Fruit fly (Drosophila melanogaster) whole organism: ENCODE data around the gene how.

ENCODE experiments used
- CG8478 ChIP-seq: fragments of >200 bp; optimal IDR thresholded peaks from 2 replicates; lab custom pipeline; 2018; ENCODE audit warnings: inconsistent platforms
- Dll ChIP-seq: fragments of >200 bp; optimal IDR thresholded peaks from 2 replicates; lab custom pipeline; 2017
- usp ChIP-seq: fragments of >200 bp; optimal IDR thresholded peaks from 2 replicates; lab custom pipeline; 2017; ENCODE audit warnings: missing biosample characterization, missing genetic modification characterization, mixed read lengths

DNA sequence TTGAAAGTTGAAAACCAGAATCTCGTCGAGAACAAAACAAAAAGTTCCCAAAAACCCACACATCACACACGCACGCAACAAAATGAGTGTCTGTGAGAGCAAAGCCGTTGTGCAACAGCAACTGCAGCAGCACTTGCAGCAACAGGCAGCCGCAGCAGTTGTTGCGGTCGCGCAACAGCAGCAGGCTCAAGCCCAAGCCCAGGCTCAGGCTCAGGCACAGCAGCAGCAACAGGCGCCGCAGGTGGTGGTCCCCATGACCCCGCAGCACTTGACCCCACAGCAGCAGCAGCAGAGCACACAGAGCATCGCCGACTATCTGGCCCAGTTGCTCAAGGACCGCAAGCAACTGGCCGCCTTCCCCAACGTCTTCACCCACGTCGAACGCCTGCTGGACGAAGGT, 991 bp downstream of the how start:
- TF ChIP-seq CG8478 (lab: Kevin White, UChicago) (no peak), Dll (lab: Kevin White, UChicago) (no peak), usp (GFP tag; lab: Kevin White, UChicago) (no peak)
